Fruit fly (Drosophila melanogaster): ENCODE results near the gene Mau2.

The Mau2 gene

DNA sequence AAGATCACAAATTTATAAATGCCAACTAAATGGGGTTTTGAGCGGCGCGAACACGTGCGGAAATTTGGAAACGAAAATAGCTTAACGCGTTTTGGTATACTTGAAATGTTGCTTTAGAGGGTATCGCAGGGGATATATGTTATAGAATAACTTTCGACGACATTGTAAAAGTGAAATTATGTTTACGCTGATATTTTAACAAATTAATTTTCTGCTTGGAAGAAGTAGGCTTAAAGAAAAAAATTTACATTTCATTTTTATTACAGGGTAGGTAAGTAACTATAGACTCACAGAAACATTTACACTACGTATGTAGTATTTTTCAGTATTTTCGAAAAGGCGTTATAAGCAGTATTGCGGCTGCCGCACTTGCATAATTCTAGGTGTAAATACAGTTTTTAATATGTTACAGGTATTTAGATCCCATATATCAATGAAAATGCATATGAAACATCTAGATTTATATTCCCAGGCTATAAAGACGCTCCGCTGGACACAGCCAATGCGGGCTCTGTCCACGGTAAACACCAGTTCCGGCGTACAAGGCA, 20.4 kb downstream of the Mau2 start, which contains the start of the genes Art3 and mRpS10 (continued):
- TF ChIP-seq Asciz (GFP tag; optimal IDR thresholded peaks at IDR 0.05) = peak; percentile 100
- peak; percentile 100 for TF ChIP-seq CG18764 (GFP tag; optimal IDR thresholded peaks at IDR 0.05)
- TF ChIP-seq nerfin-2 (GFP tag; IDR thresholded peaks at IDR 0.05; ENCODE audit: partially characterized antibody) = no peak
- TF ChIP-seq org-1 (GFP tag; optimal IDR thresholded peaks at IDR 0.05) = peak; percentile 100
- TF ChIP-seq Atf6 (GFP tag; IDR thresholded peaks at IDR 0.05) = peak; percentile 100
- TF ChIP-seq pan (optimal IDR thresholded peaks at IDR 0.05) = peak in 1 of 2 experiments; percentile 82
- TF ChIP-seq pan (GFP tag; optimal IDR thresholded peaks at IDR 0.05 in 1 of 2, IDR thresholded peaks at IDR 0.05 in 1 of 2) = peak; percentile 84 to 100
- TF ChIP-seq unpg (GFP tag; optimal IDR thresholded peaks at IDR 0.05) = peak; percentile 100
- peak; percentile 99 for TF ChIP-seq CG1024 (GFP tag; IDR thresholded peaks at IDR 0.05)
- peak; percentile 94 for TF ChIP-seq CG14965 (GFP tag; optimal IDR thresholded peaks at IDR 0.05; ENCODE audit: borderline replicate concordance)
- no peak for TF ChIP-seq sc (optimal IDR thresholded peaks at IDR 0.05)
- TF ChIP-seq sc (GFP tag; optimal IDR thresholded peaks at IDR 0.05) = peak; percentile 100
- TF ChIP-seq Doc2 (GFP tag; IDR thresholded peaks at IDR 0.05) = peak; percentile 99
- peak; percentile 100 for TF ChIP-seq lmd (GFP tag; IDR thresholded peaks at IDR 0.05)
- TF ChIP-seq pita (GFP tag; optimal IDR thresholded peaks at IDR 0.05) = no peak
- peak; percentile 98 for TF ChIP-seq CG6254 (GFP tag; optimal IDR thresholded peaks at IDR 0.05)
- TF ChIP-seq crc (GFP tag; optimal IDR thresholded peaks at IDR 0.05) = peak; percentile 99
- TF ChIP-seq CG9437 (GFP tag; optimal IDR thresholded peaks at IDR 0.05) = peak; percentile 98
- peak; percentile 96 for TF ChIP-seq CG4360 (GFP tag; IDR thresholded peaks at IDR 0.05)
- TF ChIP-seq sens (GFP tag) = peak; percentile 100
- peak; percentile 45; the same call in 1 of the 2 replicates for TF ChIP-seq CG13287 (GFP tag; IDR thresholded peaks at IDR 0.05; ENCODE audit: partially characterized antibody)
- peak; percentile 100 for TF ChIP-seq CG10543 (GFP tag; optimal IDR thresholded peaks at IDR 0.05)
- TF ChIP-seq sd (tag; optimal IDR thresholded peaks at IDR 0.05) = peak; percentile 99
- TF ChIP-seq schlank (tag; optimal IDR thresholded peaks at IDR 0.05) = peak; percentile 100
- TF ChIP-seq Hsf (GFP tag; optimal IDR thresholded peaks at IDR 0.05) = peak; percentile 100
- TF ChIP-seq Hr39 (optimal IDR thresholded peaks at IDR 0.05) = no peak
- no peak for TF ChIP-seq inv (GFP tag; IDR thresholded peaks at IDR 0.05; ENCODE audit: partially characterized antibody)
- peak; percentile 100 for TF ChIP-seq Med (GFP tag)
- TF ChIP-seq CG15011 (GFP tag; optimal IDR thresholded peaks at IDR 0.05) = peak; percentile 100
- peak; percentile 100 for TF ChIP-seq CG3281 (GFP tag; optimal IDR thresholded peaks at IDR 0.05)
- peak; percentile 95 for TF ChIP-seq CG31365 (tag; optimal IDR thresholded peaks at IDR 0.05)
- TF ChIP-seq CG43689 (GFP tag; IDR thresholded peaks at IDR 0.05) = peak; percentile 99
- TF ChIP-seq CG30020 (tag; optimal IDR thresholded peaks at IDR 0.05) = peak; percentile 95
- peak; percentile 99 for TF ChIP-seq cwo (GFP tag; optimal IDR thresholded peaks at IDR 0.05)
- peak; percentile 100 for TF ChIP-seq NK7.1 (GFP tag; optimal IDR thresholded peaks at IDR 0.05)
- peak; percentile 100 for TF ChIP-seq CG11085 (GFP tag; IDR thresholded peaks at IDR 0.05)
- TF ChIP-seq CG13296 (GFP tag; optimal IDR thresholded peaks at IDR 0.05) = peak; percentile 100
- TF ChIP-seq Hr51 (GFP tag; optimal IDR thresholded peaks at IDR 0.05) = peak; percentile 100
- peak; percentile 100 for TF ChIP-seq CG13123 (GFP tag; optimal IDR thresholded peaks at IDR 0.05)
- TF ChIP-seq lbe (GFP tag; optimal IDR thresholded peaks at IDR 0.05) = peak; percentile 99
- peak; percentile 100 for TF ChIP-seq CG11398 (GFP tag; optimal IDR thresholded peaks at IDR 0.05)
- peak; percentile 99 for TF ChIP-seq fd102C (GFP tag; optimal IDR thresholded peaks at IDR 0.05)
- TF ChIP-seq Rx (GFP tag; IDR thresholded peaks at IDR 0.05) = peak; percentile 100
- peak; percentile 100 for TF ChIP-seq CG2875 (GFP tag; optimal IDR thresholded peaks at IDR 0.05)
- peak; percentile 91 for TF ChIP-seq Sry-δ (GFP tag; optimal IDR thresholded peaks at IDR 0.05)
- TF ChIP-seq cad (GFP tag; optimal IDR thresholded peaks at IDR 0.05) = no peak
- TF ChIP-seq so (GFP tag; IDR thresholded peaks at IDR 0.05) = peak; percentile 100
- TF ChIP-seq CG11696 (GFP tag; IDR thresholded peaks at IDR 0.05) = peak; percentile 99
- TF ChIP-seq dan (GFP tag; IDR thresholded peaks at IDR 0.05) = peak; percentile 99
- TF ChIP-seq MESR4 (GFP tag; optimal IDR thresholded peaks at IDR 0.05) = peak; percentile 93
- TF ChIP-seq CG7963 (GFP tag; IDR thresholded peaks at IDR 0.05; ENCODE audit: partially characterized antibody) = no peak

Measured in whole organism, embryonic.